Worm (Caenorhabditis elegans) whole organism, L1 larva: ENCODE data around the gene T10B10.9.

Source experiments
- ceh-82 ChIP-seq, 3 experiments: fragments of 150-350 bp in 1 of 3; sonication (generic microtip) in 2 of 3; optimal IDR thresholded peaks; 2 replicates each; lab custom pipeline; 2014 to 2017; ENCODE audit warnings: missing biosample characterization in 3 of 3, missing genetic modification characterization in 3 of 3
- ceh-88 ChIP-seq: fragments of 200-800 bp; sonication (Bioruptor generic); IDR thresholded peaks from 2 replicates; pipeline ENCODE4 v1.3.6; 2022; ENCODE audit warnings: missing genetic modification characterization, missing compliant biosample characterization
- jun-1 ChIP-seq: fragments of 150-350 bp; optimal IDR thresholded peaks from 2 replicates; lab custom pipeline; 2014; ENCODE audit warnings: missing biosample characterization, missing genetic modification reagents, missing genetic modification characterization
- lin-13 ChIP-seq: fragments of 150-350 bp; optimal IDR thresholded peaks from 2 replicates; lab custom pipeline; 2014; ENCODE audit warnings: missing biosample characterization, missing genetic modification reagents, missing genetic modification characterization
- lin-35 ChIP-seq, 2 experiments: fragments of 150-350 bp; optimal IDR thresholded peaks; 2 replicates each; lab custom pipeline; 2014; ENCODE audit warnings: missing biosample characterization in 2 of 2, missing genetic modification characterization in 2 of 2, missing genetic modification reagents in 2 of 2
- nhr-77 ChIP-seq: fragments of 150-350 bp; optimal IDR thresholded peaks from 2 replicates; lab custom pipeline; 2014; ENCODE audit warnings: missing biosample characterization, missing genetic modification characterization
- pag-3 ChIP-seq: sonication (generic microtip); optimal IDR thresholded peaks from 2 replicates; lab custom pipeline; 2017; ENCODE audit warnings: missing genetic modification characterization, mild to moderate bottlenecking, missing compliant biosample characterization, antibody characterized with exemption, borderline replicate concordance; ENCODE audit not compliant: insufficient read depth
- skn-1 ChIP-seq: fragments of 150-350 bp; optimal IDR thresholded peaks from 2 replicates; lab custom pipeline; 2014; ENCODE audit warnings: missing biosample characterization, missing genetic modification characterization
- unc-130 ChIP-seq: fragments of 150-350 bp; optimal IDR thresholded peaks from 2 replicates; lab custom pipeline; 2017; ENCODE audit warnings: missing biosample characterization, missing genetic modification characterization, inconsistent platforms
- unc-62 ChIP-seq: fragments of 150-350 bp; optimal IDR thresholded peaks from 2 replicates; lab custom pipeline; 2014; ENCODE audit warnings: missing biosample characterization, missing genetic modification reagents, missing genetic modification characterization
- zag-1 ChIP-seq: fragments of 150-350 bp; optimal IDR thresholded peaks from 2 replicates; lab custom pipeline; 2014; ENCODE audit warnings: missing biosample characterization, missing genetic modification characterization

- TF ChIP-seq lin-35 (GFP tag; optimal IDR thresholded peaks at IDR 0.05; lab: Kevin White, UChicago) (peak in 1 of 2 experiments; percentile 23), lin-13 (GFP tag; lab: Kevin White, UChicago) (peak; percentile 37), zag-1 (tag; lab: Kevin White, UChicago) (no peak), unc-130 (tag; lab: Kevin White, UChicago) (peak; percentile 44), ceh-82 (tag; optimal IDR thresholded peaks at IDR 0.05; lab: Kevin White, UChicago) (peak; percentile 56 to 62 (median 58)), jun-1 (tag; lab: Kevin White, UChicago) (peak; percentile 43), ceh-88 (GFP tag; lab: Robert Waterston, UW) (peak; percentile 34; the same call in 1 of the 2 replicates), pag-3 (tag; lab: Kevin White, UChicago) (no peak), nhr-77 (tag; lab: Kevin White, UChicago) (peak; percentile 60), skn-1 (tag; lab: Kevin White, UChicago) (peak; percentile 27), unc-62 (no peak)
Measured at ce11 chrX:15188986-15189675, 24.9 kb downstream of the T10B10.9 start.
